Worm (Caenorhabditis elegans): ENCODE results near the gene M03A1.8.
A peak's percentile ranks its signal among the peaks of the same experiment; 100 is the strongest.

ce11 chrII:4604149-4604548, 44.0 kb downstream of the M03A1.8 start:
- TF ChIP-seq blmp-1 (tag; optimal IDR thresholded peaks at IDR 0.05; ENCODE audit: insufficient read depth) = no peak
- no peak for TF ChIP-seq ceh-82 (tag; optimal IDR thresholded peaks at IDR 0.05)
- peak; percentile 33 for TF ChIP-seq C34F6.9 (tag; optimal IDR thresholded peaks at IDR 0.05)
- no peak for TF ChIP-seq ama-1 (optimal IDR thresholded peaks at IDR 0.05)
- no peak for TF ChIP-seq egl-27 (tag; optimal IDR thresholded peaks at IDR 0.05)
- TF ChIP-seq mdl-1 (tag; optimal IDR thresholded peaks at IDR 0.05) = no peak
- TF ChIP-seq nhr-10 (tag; optimal IDR thresholded peaks at IDR 0.05) = no peak
- no peak for TF ChIP-seq zag-1 (tag; optimal IDR thresholded peaks at IDR 0.05)
- no peak for TF ChIP-seq nhr-12 (tag; optimal IDR thresholded peaks at IDR 0.05)
- TF ChIP-seq skn-1 (tag; optimal IDR thresholded peaks at IDR 0.05) = peak; percentile 70

Data from whole organism, L2 larva.